Fruit fly (Drosophila melanogaster) whole organism: Measurements from ENCODE around the gene Gad1.

Experiments used
- CG8478 ChIP-seq: fragments of >200 bp; optimal IDR thresholded peaks from 2 replicates; lab custom pipeline; 2018; ENCODE audit warnings: inconsistent platforms
- EcR ChIP-seq, 2 experiments: fragments of >200 bp; optimal IDR thresholded peaks; 2 replicates each; lab custom pipeline; 2017; ENCODE audit warnings: missing biosample characterization in 2 of 2, missing genetic modification characterization in 2 of 2, missing genetic modification reagents in 2 of 2
- pan ChIP-seq: fragments of >200 bp; optimal IDR thresholded peaks from 2 replicates; lab custom pipeline; 2017
- psq ChIP-seq: fragments of >200 bp; optimal IDR thresholded peaks from 2 replicates; lab custom pipeline; 2017
- usp ChIP-seq: fragments of >200 bp; optimal IDR thresholded peaks from 2 replicates; lab custom pipeline; 2017; ENCODE audit warnings: missing biosample characterization, missing genetic modification characterization, mixed read lengths

DNA sequence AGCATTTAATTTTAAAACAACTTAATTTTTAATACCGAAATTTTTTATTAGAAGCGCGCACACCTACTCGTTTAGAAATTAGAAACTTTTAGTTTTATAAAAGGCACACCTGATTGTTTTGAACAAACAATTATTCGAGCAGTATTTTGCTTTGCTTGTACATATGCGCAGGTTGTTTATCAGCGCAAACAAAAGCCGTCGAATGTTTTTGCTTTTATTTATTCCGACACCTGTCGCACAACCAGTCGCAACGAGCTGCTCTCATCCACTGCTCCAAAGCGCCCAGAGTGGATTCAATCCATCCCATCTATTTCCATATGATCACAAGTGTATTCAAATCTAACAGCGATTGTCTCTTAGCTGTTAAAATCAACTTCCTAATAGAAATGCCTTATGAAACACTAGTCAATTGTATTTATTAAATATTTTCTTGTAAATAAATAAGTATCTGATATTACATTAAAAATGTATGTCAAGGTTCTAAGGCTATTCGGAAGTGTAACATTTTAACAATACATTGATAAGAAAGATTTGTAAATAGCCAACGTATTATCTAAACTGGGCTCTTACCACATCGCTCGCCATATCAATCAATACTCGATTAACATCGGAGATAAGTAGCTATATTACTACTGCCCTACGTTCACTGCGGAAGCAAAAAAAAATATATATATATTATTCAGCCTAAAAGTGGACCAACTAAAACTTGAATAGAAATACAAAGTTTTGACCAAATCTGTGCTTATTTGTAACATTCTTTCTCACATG, 62.6 kb downstream of the Gad1 start, which contains the start of gene CG11594:
- TF ChIP-seq usp: no peak
- TF ChIP-seq CG8478 (lab: Kevin White, UChicago): no peak
- no peak for TF ChIP-seq psq
- TF ChIP-seq pan: no peak
- TF ChIP-seq EcR (GFP tag; optimal IDR thresholded peaks at IDR 0.05; lab: Kevin White, UChicago): no peak
